Fruit fly (Drosophila melanogaster) whole organism, embryonic: ENCODE data around the gene unc-119.

Source experiments
- BEAF-32 ChIP-seq: fragments of 200-800 bp; sonication (Bioruptor generic); optimal IDR thresholded peaks from 3 replicates; lab custom pipeline; 2017; ENCODE audit warnings: missing biosample characterization, missing genetic modification characterization, mild to moderate bottlenecking, moderate library complexity, missing genetic modification reagents
- CG10209 ChIP-seq: fragments of 200-800 bp; sonication (Bioruptor generic); optimal IDR thresholded peaks from 3 replicates; lab custom pipeline; 2017; ENCODE audit warnings: missing biosample characterization, mild to moderate bottlenecking, missing genetic modification characterization, missing genetic modification reagents
- CG10431 ChIP-seq: fragments of 200-800 bp; sonication (Bioruptor generic); optimal IDR thresholded peaks from 3 replicates; lab custom pipeline; 2018; ENCODE audit warnings: missing biosample characterization, mild to moderate bottlenecking, missing genetic modification characterization
- CG10979 ChIP-seq: fragments of 200-800 bp; sonication (Bioruptor generic); optimal IDR thresholded peaks from 2 replicates; lab custom pipeline; 2018; ENCODE audit warnings: missing biosample characterization, mild to moderate bottlenecking, missing genetic modification characterization, moderate library complexity
- CG11504 ChIP-seq: fragments of 200-800 bp; sonication (Bioruptor generic); optimal IDR thresholded peaks from 3 replicates; lab custom pipeline; 2019; ENCODE audit warnings: missing biosample characterization, mild to moderate bottlenecking, missing genetic modification characterization, moderate library complexity
- CG1529 ChIP-seq: fragments of 200-800 bp; sonication (Bioruptor generic); optimal IDR thresholded peaks from 3 replicates; lab custom pipeline; 2018; ENCODE audit warnings: missing biosample characterization, missing genetic modification characterization
- CG18764 ChIP-seq: fragments of 200-800 bp; sonication (Bioruptor generic); optimal IDR thresholded peaks from 3 replicates; lab custom pipeline; 2016; ENCODE audit warnings: missing biosample characterization, missing genetic modification characterization
- CG30431 ChIP-seq: fragments of 200-800 bp; sonication (Bioruptor generic); optimal IDR thresholded peaks from 2 replicates; lab custom pipeline; 2017; ENCODE audit warnings: missing biosample characterization, missing genetic modification characterization
- CG31224 ChIP-seq: fragments of 200-800 bp; sonication (Bioruptor generic); IDR thresholded peaks from 2 replicates; pipeline ENCODE4 v1.3.6; 2022; ENCODE audit warnings: missing biosample characterization, missing genetic modification characterization
- CG32532 ChIP-seq: fragments of 200-800 bp; sonication (Bioruptor generic); IDR thresholded peaks from 2 replicates; pipeline ENCODE4 v1.3.6; 2022; ENCODE audit warnings: missing biosample characterization, missing genetic modification characterization
- CG7963 ChIP-seq: fragments of 200-800 bp; sonication (Bioruptor generic); IDR thresholded peaks from 3 replicates; pipeline ENCODE4 v1.3.6; 2022; ENCODE audit warnings: missing biosample characterization, missing genetic modification characterization; ENCODE audit not compliant: partially characterized antibody
- D ChIP-seq, 2 experiments: fragments of 200-800 bp in 1 of 2; fragments of >200 bp in 1 of 2; sonication (Bioruptor generic) in 1 of 2; optimal IDR thresholded peaks; 2 replicates in 1 of 2; 3 replicates in 1 of 2; lab custom pipeline; 2017; ENCODE audit warnings: mild to moderate bottlenecking in 1 of 2, missing biosample characterization in 1 of 2, missing genetic modification characterization in 1 of 2, missing genetic modification reagents in 1 of 2
- Dbx ChIP-seq: fragments of 200-800 bp; sonication (Bioruptor generic); IDR thresholded peaks from 3 replicates; pipeline ENCODE4 v1.3.6; 2022; ENCODE audit warnings: missing biosample characterization, missing genetic modification characterization
- Dref ChIP-seq: fragments of 200-800 bp; sonication (Bioruptor generic); IDR thresholded peaks from 2 replicates; pipeline ENCODE4 v1.3.6; 2022; ENCODE audit warnings: missing biosample characterization, missing genetic modification characterization
- H2.0 ChIP-seq: fragments of 200-800 bp; sonication (Bioruptor generic); IDR thresholded peaks from 2 replicates; pipeline ENCODE4 v1.3.6; 2022; ENCODE audit warnings: missing biosample characterization, missing genetic modification characterization
- HHEX ChIP-seq: fragments of 200-800 bp; sonication (Bioruptor generic); optimal IDR thresholded peaks from 3 replicates; lab custom pipeline; 2017; ENCODE audit warnings: missing biosample characterization, mild to moderate bottlenecking, missing genetic modification characterization, missing genetic modification reagents
- Jarid2 ChIP-seq: fragments of 200-800 bp; sonication (Bioruptor generic); optimal IDR thresholded peaks from 3 replicates; lab custom pipeline; 2017; ENCODE audit warnings: mild to moderate bottlenecking, missing biosample characterization, missing genetic modification reagents, missing genetic modification characterization
- Kr ChIP-seq: fragments of 200-800 bp; sonication (Bioruptor generic); optimal IDR thresholded peaks from 2 replicates; lab custom pipeline; 2017; ENCODE audit warnings: missing biosample characterization, mild to moderate bottlenecking, missing genetic modification characterization
- Max ChIP-seq: fragments of 200-800 bp; sonication (Bioruptor generic); optimal IDR thresholded peaks from 2 replicates; lab custom pipeline; 2016; ENCODE audit warnings: missing biosample characterization, mild to moderate bottlenecking, missing genetic modification characterization
- NFAT ChIP-seq: fragments of 200-800 bp; sonication (Bioruptor generic); IDR thresholded peaks from 2 replicates; pipeline ENCODE4 v1.3.6; 2022; ENCODE audit warnings: missing biosample characterization, missing genetic modification characterization
- NfI ChIP-seq: fragments of 200-800 bp; sonication (Bioruptor generic); optimal IDR thresholded peaks from 3 replicates; lab custom pipeline; 2018; ENCODE audit warnings: missing biosample characterization, mild to moderate bottlenecking, missing genetic modification characterization, moderate library complexity
- Oli ChIP-seq: fragments of 200-800 bp; sonication (Bioruptor generic); optimal IDR thresholded peaks from 2 replicates; lab custom pipeline; 2018; ENCODE audit warnings: missing biosample characterization, mild to moderate bottlenecking, missing genetic modification characterization, moderate library complexity
- Opbp ChIP-seq: fragments of 200-800 bp; sonication (Bioruptor generic); IDR thresholded peaks from 3 replicates; pipeline ENCODE4 v1.3.6; 2022; ENCODE audit warnings: missing biosample characterization, missing genetic modification characterization; ENCODE audit not compliant: partially characterized antibody
- Sox102F ChIP-seq: fragments of 200-800 bp; sonication (Bioruptor generic); optimal IDR thresholded peaks from 2 replicates; lab custom pipeline; 2018; ENCODE audit warnings: missing biosample characterization, mild to moderate bottlenecking, missing genetic modification characterization, moderate library complexity
- TFAM ChIP-seq: fragments of 200-800 bp; sonication (Bioruptor generic); optimal IDR thresholded peaks from 2 replicates; lab custom pipeline; 2017; ENCODE audit warnings: missing biosample characterization, missing genetic modification characterization, inconsistent platforms
- aop ChIP-seq: fragments of 200-800 bp; sonication (Bioruptor generic); IDR thresholded peaks from 2 replicates; pipeline ENCODE4 v1.3.6; 2022; ENCODE audit warnings: missing biosample characterization, missing genetic modification characterization
- ato ChIP-seq: fragments of 200-800 bp; sonication (Bioruptor generic); IDR thresholded peaks from 2 replicates; pipeline ENCODE4 v1.3.6; 2022; ENCODE audit warnings: missing biosample characterization, missing genetic modification characterization; ENCODE audit not compliant: partially characterized antibody
- dysf ChIP-seq: fragments of 200-800 bp; sonication (Bioruptor generic); IDR thresholded peaks from 3 replicates; pipeline ENCODE4 v1.3.6; 2022; ENCODE audit warnings: missing biosample characterization, missing genetic modification characterization
- ewg ChIP-seq: fragments of 200-800 bp; sonication (Bioruptor generic); optimal IDR thresholded peaks from 3 replicates; lab custom pipeline; 2017; ENCODE audit warnings: mild to moderate bottlenecking, missing biosample characterization, missing genetic modification reagents, missing genetic modification characterization
- exex ChIP-seq: fragments of 200-800 bp; sonication (Bioruptor generic); optimal IDR thresholded peaks from 4 replicates; lab custom pipeline; 2018; ENCODE audit warnings: missing biosample characterization, mild to moderate bottlenecking, missing genetic modification characterization, moderate library complexity
- fd64A ChIP-seq: fragments of 200-800 bp; sonication (Bioruptor generic); optimal IDR thresholded peaks from 3 replicates; lab custom pipeline; 2018; ENCODE audit warnings: missing biosample characterization, mild to moderate bottlenecking, missing genetic modification characterization
- gem ChIP-seq: fragments of 200-800 bp; sonication (Bioruptor generic); optimal IDR thresholded peaks from 2 replicates; lab custom pipeline; 2019; ENCODE audit warnings: missing biosample characterization, mild to moderate bottlenecking, missing genetic modification characterization, moderate library complexity
- hth ChIP-seq: fragments of >200 bp; optimal IDR thresholded peaks from 2 replicates; lab custom pipeline; 2017; ENCODE audit warnings: inconsistent platforms
- jumu ChIP-seq: fragments of 200-800 bp; sonication (Bioruptor generic); optimal IDR thresholded peaks from 3 replicates; lab custom pipeline; 2016; ENCODE audit warnings: missing biosample characterization, missing genetic modification characterization
- ken ChIP-seq: fragments of 200-800 bp; sonication (Bioruptor generic); IDR thresholded peaks from 3 replicates; pipeline ENCODE4 v1.3.6; 2022; ENCODE audit warnings: missing biosample characterization, missing genetic modification characterization
- knrl ChIP-seq: fragments of 200-800 bp; sonication (Bioruptor generic); IDR thresholded peaks from 3 replicates; pipeline ENCODE4 v1.3.6; 2022; ENCODE audit warnings: missing biosample characterization, missing genetic modification characterization; ENCODE audit not compliant: partially characterized antibody
- lola ChIP-seq, 3 experiments: fragments of >200 bp in 2 of 3; fragments of 200-800 bp in 1 of 3; sonication (Bioruptor generic) in 1 of 3; optimal IDR thresholded peaks; 2 replicates each; lab custom pipeline; 2017 to 2019; ENCODE audit warnings: missing biosample characterization in 3 of 3, missing genetic modification characterization in 3 of 3, mild to moderate bottlenecking in 1 of 3, moderate library complexity in 1 of 3
- lov ChIP-seq, 2 experiments: fragments of 200-800 bp in 1 of 2; fragments of >200 bp in 1 of 2; sonication (Bioruptor generic) in 1 of 2; IDR thresholded peaks in 1 of 2; optimal IDR thresholded peaks in 1 of 2; 2 replicates in 1 of 2; 3 replicates in 1 of 2; pipeline versions ENCODE4 v1.3.6 to Lab custom; 2017 to 2022; ENCODE audit warnings: missing biosample characterization in 1 of 2, missing genetic modification characterization in 1 of 2
- mam ChIP-seq: fragments of 200-800 bp; sonication (Bioruptor generic); optimal IDR thresholded peaks from 3 replicates; lab custom pipeline; 2016; ENCODE audit warnings: missing biosample characterization, missing genetic modification characterization
- nerfin-1 ChIP-seq: fragments of 200-800 bp; sonication (Bioruptor generic); optimal IDR thresholded peaks from 3 replicates; lab custom pipeline; 2019; ENCODE audit warnings: missing biosample characterization, mild to moderate bottlenecking, missing genetic modification characterization, moderate library complexity
- org-1 ChIP-seq: fragments of 200-800 bp; sonication (Bioruptor generic); optimal IDR thresholded peaks from 2 replicates; lab custom pipeline; 2017; ENCODE audit warnings: missing biosample characterization, missing genetic modification characterization
- peb ChIP-seq: fragments of 200-800 bp; sonication (Bioruptor generic); IDR thresholded peaks from 2 replicates; pipeline ENCODE4 v1.3.6; 2022; ENCODE audit warnings: missing biosample characterization, missing genetic modification characterization
- pita ChIP-seq: fragments of 200-800 bp; sonication (Bioruptor generic); optimal IDR thresholded peaks from 2 replicates; lab custom pipeline; 2017; ENCODE audit warnings: missing biosample characterization, mild to moderate bottlenecking, missing genetic modification characterization
- sima ChIP-seq: fragments of 200-800 bp; sonication (Bioruptor generic); optimal IDR thresholded peaks from 2 replicates; lab custom pipeline; 2016; ENCODE audit warnings: missing biosample characterization, missing genetic modification characterization
- ssp ChIP-seq: fragments of 200-800 bp; sonication (Bioruptor generic); IDR thresholded peaks from 2 replicates; pipeline ENCODE4 v1.3.6; 2022; ENCODE audit warnings: missing biosample characterization, missing genetic modification characterization
- tll ChIP-seq, 2 experiments: fragments of 200-800 bp in 1 of 2; fragments of >200 bp in 1 of 2; sonication (Bioruptor generic) in 1 of 2; optimal IDR thresholded peaks; 2 replicates each; lab custom pipeline; 2017 to 2019; ENCODE audit warnings: missing biosample characterization in 2 of 2, missing genetic modification characterization in 2 of 2, mild to moderate bottlenecking in 1 of 2, moderate library complexity in 1 of 2
- tx ChIP-seq: fragments of 200-800 bp; sonication (Bioruptor generic); optimal IDR thresholded peaks from 2 replicates; lab custom pipeline; 2016; ENCODE audit warnings: missing biosample characterization, missing genetic modification characterization
- wdn ChIP-seq: fragments of 200-800 bp; sonication (Bioruptor generic); IDR thresholded peaks from 2 replicates; pipeline ENCODE4 v1.3.6; 2022; ENCODE audit warnings: missing biosample characterization, missing genetic modification characterization

Gene unc-119

DNA sequence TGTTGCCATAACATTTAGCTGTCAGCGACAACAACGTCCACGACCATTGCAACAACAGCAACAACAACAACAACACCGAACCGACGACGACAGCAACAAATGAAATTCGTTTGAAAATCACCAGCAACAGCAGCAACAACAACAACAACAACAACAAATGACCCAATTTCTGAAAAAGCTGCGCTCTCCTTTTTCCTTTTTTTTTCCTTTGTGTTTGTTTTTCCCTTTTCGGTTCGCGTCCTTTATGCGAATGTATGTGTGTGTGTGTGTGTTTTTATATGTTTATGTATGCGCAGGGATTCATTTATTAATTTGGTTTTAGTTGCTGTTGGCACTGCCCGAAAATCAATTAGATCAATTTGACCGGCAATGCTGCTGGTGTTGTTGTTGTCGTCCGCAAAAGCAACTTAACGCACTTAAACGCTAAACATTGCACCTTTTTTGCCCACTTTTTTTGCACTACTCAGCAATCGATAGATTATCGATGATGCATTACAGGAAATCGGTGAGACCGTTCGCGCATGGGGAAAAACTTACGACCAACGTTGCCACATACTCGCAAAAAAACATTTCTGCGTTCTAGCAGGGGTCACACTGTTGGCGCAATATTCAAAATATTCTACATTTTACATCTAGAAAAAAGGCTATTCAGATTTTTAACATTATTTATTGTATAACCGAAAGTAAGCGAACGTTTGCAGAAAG lies at the start of gene unc-119 (continued):
- TF ChIP-seq CG10209 (GFP tag; lab: Kevin White, UChicago) (no peak), H2.0 (GFP tag; lab: Robert Waterston, UW) (no peak), Dref (GFP tag; lab: Robert Waterston, UW) (peak; percentile 86), pita (no peak), ato (GFP tag; lab: Robert Waterston, UW) (peak; percentile 52; the same call in 1 of the 2 replicates), lola (GFP tag; optimal IDR thresholded peaks at IDR 0.05; lab: Kevin White, UChicago) (no peak), aop (GFP tag; lab: Robert Waterston, UW) (no peak), knrl (GFP tag; lab: Robert Waterston, UW) (peak; percentile 78), HHEX (GFP tag; lab: Kevin White, UChicago) (no peak), lov (optimal IDR thresholded peaks at IDR 0.05; lab: Kevin White, UChicago) (no peak), lov (GFP tag; IDR thresholded peaks at IDR 0.05; lab: Robert Waterston, UW) (no peak), Sox102F (GFP tag; lab: Kevin White, UChicago) (no peak), Kr (no peak), Opbp (GFP tag; lab: Robert Waterston, UW) (peak; percentile 75; the same call in 2 of the 3 replicates), NfI (GFP tag; lab: Kevin White, UChicago) (peak; percentile 7), gem (tag; lab: Kevin White, UChicago) (no peak), exex (no peak), nerfin-1 (tag; lab: Kevin White, UChicago) (no peak), mam (GFP tag; lab: Kevin White, UChicago) (no peak), ssp (GFP tag; lab: Robert Waterston, UW) (no peak), Dbx (GFP tag; lab: Robert Waterston, UW) (0 out of 3 replicates have a peak, but pooled peaks have one; percentile 22), TFAM (GFP tag; lab: Kevin White, UChicago) (no peak), tx (GFP tag; lab: Kevin White, UChicago) (no peak), dysf (GFP tag; lab: Robert Waterston, UW) (no peak), CG11504 (peak; percentile 21), wdn (GFP tag; lab: Robert Waterston, UW) (no peak), peb (GFP tag; lab: Robert Waterston, UW) (no peak), CG1529 (GFP tag; lab: Kevin White, UChicago) (no peak), Oli (tag; lab: Kevin White, UChicago) (no peak), Max (no peak), tll (GFP tag; optimal IDR thresholded peaks at IDR 0.05; lab: Kevin White, UChicago) (no peak), CG32532 (no peak), ewg (GFP tag; lab: Kevin White, UChicago) (peak; percentile 6), BEAF-32 (GFP tag; lab: Kevin White, UChicago) (peak; percentile 79), CG18764 (GFP tag; lab: Kevin White, UChicago) (no peak), D (optimal IDR thresholded peaks at IDR 0.05; lab: Kevin White, UChicago) (peak; percentile 9), D (GFP tag; optimal IDR thresholded peaks at IDR 0.05; lab: Kevin White, UChicago) (no peak), ken (GFP tag; lab: Robert Waterston, UW) (no peak), sima (GFP tag; lab: Kevin White, UChicago) (no peak), CG10431 (no peak), jumu (GFP tag; lab: Kevin White, UChicago) (no peak), fd64A (GFP tag; lab: Kevin White, UChicago) (no peak), CG7963 (GFP tag; lab: Robert Waterston, UW) (0 out of 3 replicates have a peak, but pooled peaks have one; percentile 39), hth (no peak), CG31224 (no peak), CG10979 (tag; lab: Kevin White, UChicago) (no peak), NFAT (no peak), CG30431 (no peak), Jarid2 (GFP tag; lab: Kevin White, UChicago) (no peak), org-1 (GFP tag; lab: Kevin White, UChicago) (no peak)
